Fruit fly (Drosophila melanogaster): ENCODE data around the gene Rab1.
A peak's percentile ranks its signal among the peaks of the same experiment; 100 is the strongest.

The Rab1 gene

DNA sequence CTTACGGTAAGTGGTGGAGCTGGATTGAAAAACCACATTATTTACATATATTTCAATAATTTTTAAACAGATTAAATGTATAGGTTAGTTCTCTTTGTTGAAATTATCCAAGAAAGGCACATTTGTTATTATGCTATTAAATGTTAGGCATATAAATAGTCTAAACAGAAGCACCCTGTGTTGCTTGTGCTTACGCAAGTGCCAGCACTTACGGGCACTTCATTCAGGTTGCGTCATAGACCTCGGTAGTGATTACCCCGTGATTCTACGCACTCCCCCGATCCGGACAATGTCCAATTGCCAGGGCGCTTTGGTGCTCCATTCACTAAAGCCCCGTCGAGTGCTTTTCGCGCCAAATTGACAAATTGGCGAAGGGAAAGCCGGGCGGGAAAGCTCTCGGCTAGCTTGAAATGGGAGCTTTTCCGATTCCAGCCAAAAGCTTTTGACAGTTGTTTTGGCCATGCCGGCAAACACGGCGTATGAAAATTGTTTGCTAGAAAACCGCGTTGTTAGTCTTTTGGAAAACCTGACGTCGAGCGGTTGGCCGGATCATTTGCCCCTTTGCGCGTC lies 22.3 kb downstream of the Rab1 start, which contains the start of gene ETHR (continued):
- TF ChIP-seq Xbp1 (GFP tag; optimal IDR thresholded peaks at IDR 0.05) (peak; percentile 41), bab2 (GFP tag; optimal IDR thresholded peaks at IDR 0.05) (peak; percentile 6), pan (optimal IDR thresholded peaks at IDR 0.05) (no peak), pan (GFP tag; optimal IDR thresholded peaks at IDR 0.05 in 1 of 2, IDR thresholded peaks at IDR 0.05 in 1 of 2) (peak in 1 of 2 experiments; percentile 37), HLH3B (GFP tag; IDR thresholded peaks at IDR 0.05) (no peak), Ravus (GFP tag; IDR thresholded peaks at IDR 0.05) (no peak), row (GFP tag; IDR thresholded peaks at IDR 0.05) (peak; percentile 60; the same call in 2 of the 3 replicates), lilli (GFP tag; optimal IDR thresholded peaks at IDR 0.05) (peak; percentile 34), Fer1 (GFP tag; optimal IDR thresholded peaks at IDR 0.05) (peak; percentile 56), BtbVII (GFP tag; optimal IDR thresholded peaks at IDR 0.05) (no peak), Adf1 (GFP tag; IDR thresholded peaks at IDR 0.05) (peak; percentile 54; the same call in 1 of the 2 replicates), Nf-YC (tag; optimal IDR thresholded peaks at IDR 0.05) (peak; percentile 56), al (GFP tag; IDR thresholded peaks at IDR 0.05) (0 out of 2 replicates have a peak, but pooled peaks have one; percentile 30), wdn (GFP tag; IDR thresholded peaks at IDR 0.05) (peak; percentile 14; the same call in 1 of the 2 replicates), CG11456 (GFP tag; IDR thresholded peaks at IDR 0.05) (peak; percentile 73; the same call in 2 of the 3 replicates), rib (GFP tag; IDR thresholded peaks at IDR 0.05) (peak; percentile 80), CG11560 (tag; IDR thresholded peaks at IDR 0.05) (no peak), CG18262 (tag; optimal IDR thresholded peaks at IDR 0.05) (no peak), ewg (GFP tag; optimal IDR thresholded peaks at IDR 0.05) (no peak), Hand (GFP tag; optimal IDR thresholded peaks at IDR 0.05) (peak; percentile 59), CG17829 (tag; optimal IDR thresholded peaks at IDR 0.05) (no peak), Fer3 (tag; optimal IDR thresholded peaks at IDR 0.05) (peak; percentile 16), ATbp (GFP tag; optimal IDR thresholded peaks at IDR 0.05) (no peak), H2.0 (GFP tag; IDR thresholded peaks at IDR 0.05) (0 out of 2 replicates have a peak, but pooled peaks have one; percentile 16), pho (GFP tag; optimal IDR thresholded peaks at IDR 0.05) (peak; percentile 1), CG10462 (GFP tag; optimal IDR thresholded peaks at IDR 0.05) (no peak), ftz-f1 (GFP tag; optimal IDR thresholded peaks at IDR 0.05) (peak; percentile 80), MBD-R2 (GFP tag; IDR thresholded peaks at IDR 0.05) (peak; percentile 49; the same call in 1 of the 2 replicates), odd (GFP tag; optimal IDR thresholded peaks at IDR 0.05) (peak; percentile 4), CG9437 (GFP tag; optimal IDR thresholded peaks at IDR 0.05) (peak; percentile 65), sens (GFP tag) (peak; percentile 38), BEAF-32 (GFP tag; optimal IDR thresholded peaks at IDR 0.05) (peak; percentile 35), CG10321 (GFP tag; IDR thresholded peaks at IDR 0.05) (0 out of 2 replicates have a peak, but pooled peaks have one; percentile 19), CG13894 (tag; optimal IDR thresholded peaks at IDR 0.05) (peak; percentile 95), CG1233 (GFP tag; optimal IDR thresholded peaks at IDR 0.05) (peak; percentile 22), Oli (tag; optimal IDR thresholded peaks at IDR 0.05) (peak; percentile 22), CG12104 (GFP tag; optimal IDR thresholded peaks at IDR 0.05) (peak; percentile 30), hkb (optimal IDR thresholded peaks at IDR 0.05) (no peak), hkb (GFP tag; IDR thresholded peaks at IDR 0.05) (peak; percentile 64), dati (GFP tag; IDR thresholded peaks at IDR 0.05) (no peak), CG8290 (GFP tag; optimal IDR thresholded peaks at IDR 0.05) (no peak), CG8290 (tag; optimal IDR thresholded peaks at IDR 0.05) (peak in 1 of 2 experiments; percentile 77), croc (GFP tag; conservative IDR thresholded peaks at IDR 0.05) (no peak), Ets65A (GFP tag) (peak; percentile 58), en (GFP tag; optimal IDR thresholded peaks at IDR 0.05) (no peak), Med (GFP tag) (peak; percentile 87), org-1 (GFP tag; optimal IDR thresholded peaks at IDR 0.05) (peak; percentile 44), HmgD (GFP tag; optimal IDR thresholded peaks at IDR 0.05) (no peak), CG11085 (GFP tag; IDR thresholded peaks at IDR 0.05) (peak; percentile 37; the same call in 1 of the 2 replicates), dpn (GFP tag; optimal IDR thresholded peaks at IDR 0.05) (peak; percentile 30 to 44), CG16815 (GFP tag; optimal IDR thresholded peaks at IDR 0.05) (no peak), Deaf1 (tag; optimal IDR thresholded peaks at IDR 0.05) (peak; percentile 51)

Data from whole organism, embryonic.